Fruit fly (Drosophila melanogaster): ENCODE measurements around the gene Zip102B.

- no peak for TF ChIP-seq psq (optimal IDR thresholded peaks at IDR 0.05)
- no peak for TF ChIP-seq Myc (optimal IDR thresholded peaks at IDR 0.05)
- TF ChIP-seq h (optimal IDR thresholded peaks at IDR 0.05) = no peak
- TF ChIP-seq Sin3A (optimal IDR thresholded peaks at IDR 0.05) = no peak
- TF ChIP-seq insv (optimal IDR thresholded peaks at IDR 0.05) = no peak
- TF ChIP-seq ttk (optimal IDR thresholded peaks at IDR 0.05) = no peak
Observed at dm6 chr4:274704-275103, 39.2 kb downstream of the Zip102B start.

All from Kc167 (cell line).